Fruit fly (Drosophila melanogaster) Kc167 (cell line): ENCODE data around the gene RpL14.

Experiments used
- Sin3A ChIP-seq: fragments of >200 bp; optimal IDR thresholded peaks from 2 replicates; lab custom pipeline; 2018; ENCODE audit warnings: missing external identifiers
- psq ChIP-seq: fragments of >200 bp; optimal IDR thresholded peaks from 2 replicates; lab custom pipeline; 2017; ENCODE audit warnings: missing external identifiers
- ttk ChIP-seq: sonication (Bioruptor generic); optimal IDR thresholded peaks from 2 replicates; lab custom pipeline; 2017; ENCODE audit warnings: missing external identifiers

dm6 chr3L:8560637-8561036 is 40.2 kb upstream of the RpL14 start:
- TF ChIP-seq psq (no peak), Sin3A (no peak), ttk (lab: Kevin White, UChicago) (no peak)
